Worm (Caenorhabditis elegans) whole organism, early embryonic: ENCODE measurements around the gene ZC395.4.

Experiments
- B0310.2 ChIP-seq: sonication (generic microtip); optimal IDR thresholded peaks from 2 replicates; lab custom pipeline; 2016; ENCODE audit warnings: mild to moderate bottlenecking, missing genetic modification characterization, missing compliant biosample characterization
- ama-1 ChIP-seq: fragments of 150-350 bp; optimal IDR thresholded peaks from 2 replicates; lab custom pipeline; 2014
- ceh-13 ChIP-seq: fragments of 200-800 bp; sonication (Bioruptor generic); optimal IDR thresholded peaks from 2 replicates; lab custom pipeline; 2018; ENCODE audit warnings: mild to moderate bottlenecking, missing genetic modification characterization, missing compliant biosample characterization
- ceh-36 ChIP-seq: sonication (generic microtip); optimal IDR thresholded peaks from 2 replicates; lab custom pipeline; 2016; ENCODE audit warnings: missing genetic modification characterization, inconsistent platforms, missing compliant biosample characterization
- flt-1 ChIP-seq: fragments of 200-800 bp; sonication (Bioruptor generic); IDR thresholded peaks from 2 replicates; pipeline ENCODE4 v1.3.6; 2022; ENCODE audit warnings: missing genetic modification characterization, missing compliant biosample characterization
- hmg-4 ChIP-seq: fragments of 200-800 bp; sonication (Bioruptor generic); optimal IDR thresholded peaks from 2 replicates; lab custom pipeline; 2018; ENCODE audit warnings: mild to moderate bottlenecking, missing genetic modification characterization, missing compliant biosample characterization
- hnd-1 ChIP-seq: sonication (generic microtip); optimal IDR thresholded peaks from 2 replicates; lab custom pipeline; 2016; ENCODE audit warnings: missing genetic modification characterization, missing compliant biosample characterization
- pes-1 ChIP-seq: fragments of 200-800 bp; sonication (Bioruptor generic); IDR thresholded peaks from 2 replicates; pipeline ENCODE4 v1.3.6; 2022; ENCODE audit warnings: missing genetic modification reagents, missing genetic modification characterization, missing compliant biosample characterization
- sea-1 ChIP-seq: fragments of 200-800 bp; sonication (Bioruptor generic); conservative IDR thresholded peaks from 2 replicates; pipeline ENCODE4 v1.3.6; 2022; ENCODE audit warnings: missing genetic modification characterization, missing compliant biosample characterization
- tbx-11 ChIP-seq: fragments of 200-800 bp; sonication (Bioruptor generic); IDR thresholded peaks from 2 replicates; pipeline ENCODE4 v1.3.6; 2022; ENCODE audit warnings: missing genetic modification characterization, missing compliant biosample characterization
- tbx-37 ChIP-seq: fragments of 200-800 bp; sonication (Bioruptor generic); conservative IDR thresholded peaks from 2 replicates; pipeline ENCODE4 v1.3.6; 2022; ENCODE audit warnings: missing genetic modification reagents, missing genetic modification characterization, missing compliant biosample characterization
- tra-4 ChIP-seq: sonication (generic microtip); optimal IDR thresholded peaks from 2 replicates; lab custom pipeline; 2017; ENCODE audit warnings: missing genetic modification characterization, missing compliant biosample characterization

- TF ChIP-seq ama-1 (lab: Kevin White, UChicago) (no peak), ceh-36 (no peak), B0310.2 (tag; lab: Kevin White, UChicago) (no peak), hnd-1 (tag; lab: Kevin White, UChicago) (no peak), sea-1 (GFP tag; lab: Robert Waterston, UW) (no peak), tra-4 (tag; lab: Kevin White, UChicago) (no peak), tbx-11 (no peak), tbx-37 (GFP tag; lab: Robert Waterston, UW) (no peak), pes-1 (GFP tag; lab: Robert Waterston, UW) (no peak), ceh-13 (GFP tag; lab: Kevin White, UChicago) (no peak), flt-1 (GFP tag; lab: Robert Waterston, UW) (no peak), hmg-4 (GFP tag; lab: Kevin White, UChicago) (no peak)
Measured at ce11 chrIII:5258918-5259317, 11.0 kb upstream of the ZC395.4 start, which contains the start of gene gop-2.
